Fruit fly (Drosophila melanogaster) whole organism, embryonic: ENCODE measurements around the gene Notum.

ENCODE experiments used
- Ada2b ChIP-seq: fragments of 200-800 bp; sonication (Bioruptor generic); IDR thresholded peaks from 2 replicates; pipeline ENCODE4 v1.3.6; 2022; ENCODE audit warnings: missing biosample characterization, missing genetic modification characterization
- Antp ChIP-seq: fragments of 200-800 bp; sonication (Bioruptor generic); optimal IDR thresholded peaks from 3 replicates; lab custom pipeline; 2016; ENCODE audit warnings: missing biosample characterization, missing genetic modification characterization
- BtbVII ChIP-seq: fragments of 200-800 bp; sonication (Bioruptor generic); optimal IDR thresholded peaks from 3 replicates; lab custom pipeline; 2017; ENCODE audit warnings: missing biosample characterization, mild to moderate bottlenecking, missing genetic modification characterization
- CG10462 ChIP-seq: fragments of 200-800 bp; sonication (Bioruptor generic); optimal IDR thresholded peaks from 2 replicates; lab custom pipeline; 2016; ENCODE audit warnings: missing biosample characterization, missing genetic modification characterization
- CG11085 ChIP-seq: fragments of 200-800 bp; sonication (Bioruptor generic); IDR thresholded peaks from 2 replicates; pipeline ENCODE4 v1.3.6; 2022; ENCODE audit warnings: missing biosample characterization, missing genetic modification characterization
- CG12236 ChIP-seq: fragments of 200-800 bp; sonication (Bioruptor generic); optimal IDR thresholded peaks from 2 replicates; lab custom pipeline; 2016; ENCODE audit warnings: missing biosample characterization, missing genetic modification characterization
- CG12659 ChIP-seq: fragments of 200-800 bp; sonication (Bioruptor generic); optimal IDR thresholded peaks from 3 replicates; lab custom pipeline; 2017; ENCODE audit warnings: mild to moderate bottlenecking, missing biosample characterization, missing genetic modification reagents, missing genetic modification characterization
- CG13894 ChIP-seq: fragments of 200-800 bp; sonication (Bioruptor generic); optimal IDR thresholded peaks from 3 replicates; lab custom pipeline; 2018; ENCODE audit warnings: missing biosample characterization, mild to moderate bottlenecking, missing genetic modification characterization, moderate library complexity
- CG14050 ChIP-seq: fragments of 200-800 bp; sonication (Bioruptor generic); IDR thresholded peaks from 3 replicates; pipeline ENCODE4 v1.3.6; 2022; ENCODE audit warnings: missing biosample characterization, missing genetic modification characterization
- CG14710 ChIP-seq: fragments of 200-800 bp; sonication (Bioruptor generic); optimal IDR thresholded peaks from 3 replicates; lab custom pipeline; 2019; ENCODE audit warnings: missing biosample characterization, mild to moderate bottlenecking, missing genetic modification characterization, moderate library complexity
- CG15601 ChIP-seq: fragments of 200-800 bp; sonication (Bioruptor generic); optimal IDR thresholded peaks from 3 replicates; lab custom pipeline; 2019; ENCODE audit warnings: missing biosample characterization, mild to moderate bottlenecking, missing genetic modification characterization, moderate library complexity
- CG16863 ChIP-seq: fragments of 200-800 bp; sonication (Bioruptor generic); optimal IDR thresholded peaks from 3 replicates; lab custom pipeline; 2016; ENCODE audit warnings: missing biosample characterization, missing genetic modification characterization
- CG17186 ChIP-seq: fragments of 200-800 bp; sonication (Bioruptor generic); optimal IDR thresholded peaks from 3 replicates; lab custom pipeline; 2017; ENCODE audit warnings: missing biosample characterization, missing genetic modification reagents, missing genetic modification characterization
- CG17612 ChIP-seq: fragments of 200-800 bp; sonication (Bioruptor generic); IDR thresholded peaks from 2 replicates; pipeline ENCODE4 v1.3.6; 2022; ENCODE audit warnings: missing biosample characterization, missing genetic modification characterization
- CG17802 ChIP-seq: fragments of 200-800 bp; sonication (Bioruptor generic); optimal IDR thresholded peaks from 2 replicates; lab custom pipeline; 2018; ENCODE audit warnings: missing biosample characterization, mild to moderate bottlenecking, missing genetic modification characterization, moderate library complexity
- CG2889 ChIP-seq: fragments of 200-800 bp; sonication (Bioruptor generic); IDR thresholded peaks from 3 replicates; pipeline ENCODE4 v1.3.6; 2022; ENCODE audit warnings: missing biosample characterization, missing genetic modification characterization
- CG34224 ChIP-seq: fragments of 200-800 bp; sonication (Bioruptor generic); IDR thresholded peaks from 3 replicates; pipeline ENCODE4 v1.3.6; 2022; ENCODE audit warnings: missing biosample characterization, missing genetic modification characterization; ENCODE audit not compliant: partially characterized antibody
- CG4282 ChIP-seq: fragments of 200-800 bp; sonication (Bioruptor generic); optimal IDR thresholded peaks from 2 replicates; lab custom pipeline; 2016; ENCODE audit warnings: missing biosample characterization, missing genetic modification characterization
- CG43689 ChIP-seq: fragments of 200-800 bp; sonication (Bioruptor generic); IDR thresholded peaks from 2 replicates; pipeline ENCODE4 v1.3.6; 2022; ENCODE audit warnings: missing biosample characterization, missing genetic modification characterization
- CG4617 ChIP-seq: fragments of 200-800 bp; sonication (Bioruptor generic); optimal IDR thresholded peaks from 3 replicates; lab custom pipeline; 2016; ENCODE audit warnings: missing biosample characterization, missing genetic modification characterization, borderline replicate concordance
- CG7987 ChIP-seq: fragments of 200-800 bp; sonication (Bioruptor generic); optimal IDR thresholded peaks from 2 replicates; lab custom pipeline; 2018; ENCODE audit warnings: missing biosample characterization, mild to moderate bottlenecking, missing genetic modification characterization, moderate library complexity
- CG8944 ChIP-seq: fragments of 200-800 bp; sonication (Bioruptor generic); optimal IDR thresholded peaks from 3 replicates; lab custom pipeline; 2016; ENCODE audit warnings: missing biosample characterization, missing genetic modification characterization
- Camta ChIP-seq: fragments of 200-800 bp; sonication (Bioruptor generic); optimal IDR thresholded peaks from 2 replicates; lab custom pipeline; 2016; ENCODE audit warnings: missing biosample characterization, missing genetic modification characterization
- Chrac-16 ChIP-seq: fragments of 200-800 bp; sonication (Bioruptor generic); optimal IDR thresholded peaks from 3 replicates; lab custom pipeline; 2016; ENCODE audit warnings: missing biosample characterization, missing genetic modification characterization
- Dll ChIP-seq: fragments of 200-800 bp; sonication (Bioruptor generic); IDR thresholded peaks from 4 replicates; pipeline ENCODE4 v1.3.6; 2022; ENCODE audit warnings: missing biosample characterization, missing genetic modification characterization; ENCODE audit not compliant: partially characterized antibody
- Drgx ChIP-seq: fragments of 200-800 bp; sonication (Bioruptor generic); IDR thresholded peaks from 2 replicates; pipeline ENCODE4 v1.3.6; 2022; ENCODE audit warnings: missing biosample characterization, missing genetic modification characterization
- Ets65A ChIP-seq: fragments of 200-800 bp; sonication (Bioruptor generic); peaks from one replicate; lab custom pipeline; 2016; ENCODE audit warnings: missing biosample characterization, missing genetic modification characterization
- HLH3B ChIP-seq: fragments of 200-800 bp; sonication (Bioruptor generic); IDR thresholded peaks from 2 replicates; pipeline ENCODE4 v1.3.6; 2022; ENCODE audit warnings: missing biosample characterization, missing genetic modification characterization
- Lhr ChIP-seq: fragments of 200-800 bp; sonication (Bioruptor generic); optimal IDR thresholded peaks from 3 replicates; lab custom pipeline; 2017; ENCODE audit warnings: mild to moderate bottlenecking, missing biosample characterization, missing genetic modification reagents, missing genetic modification characterization
- Mes4 ChIP-seq: fragments of 200-800 bp; sonication (Bioruptor generic); optimal IDR thresholded peaks from 2 replicates; lab custom pipeline; 2016; ENCODE audit warnings: missing biosample characterization, missing genetic modification characterization
- Myb ChIP-seq: fragments of 200-800 bp; sonication (Bioruptor generic); optimal IDR thresholded peaks from 2 replicates; lab custom pipeline; 2016; ENCODE audit warnings: missing biosample characterization, missing genetic modification characterization
- Side ChIP-seq: fragments of 200-800 bp; sonication (Bioruptor generic); optimal IDR thresholded peaks from 2 replicates; lab custom pipeline; 2016; ENCODE audit warnings: missing biosample characterization, missing genetic modification characterization
- Sry-δ ChIP-seq: fragments of 200-800 bp; sonication (Bioruptor generic); optimal IDR thresholded peaks from 2 replicates; lab custom pipeline; 2016; ENCODE audit warnings: missing biosample characterization, missing genetic modification characterization
- Usf ChIP-seq: fragments of 200-800 bp; sonication (Bioruptor generic); optimal IDR thresholded peaks from 2 replicates; lab custom pipeline; 2017; ENCODE audit warnings: missing genotype, missing biosample characterization, missing genetic modification characterization
- ash1 ChIP-seq: fragments of 200-800 bp; sonication (Bioruptor generic); optimal IDR thresholded peaks from 2 replicates; lab custom pipeline; 2018; ENCODE audit warnings: missing biosample characterization, mild to moderate bottlenecking, missing genetic modification characterization
- bsh ChIP-seq, 2 experiments: fragments of 200-800 bp; sonication (Bioruptor generic); optimal IDR thresholded peaks; 2 replicates each; lab custom pipeline; 2017 to 2018; ENCODE audit warnings: mild to moderate bottlenecking in 2 of 2, missing biosample characterization in 2 of 2, missing genetic modification characterization in 2 of 2, moderate library complexity in 1 of 2
- emc ChIP-seq: fragments of 200-800 bp; sonication (Bioruptor generic); optimal IDR thresholded peaks from 2 replicates; lab custom pipeline; 2016; ENCODE audit warnings: missing biosample characterization, missing genetic modification characterization
- fd64A ChIP-seq: fragments of 200-800 bp; sonication (Bioruptor generic); optimal IDR thresholded peaks from 3 replicates; lab custom pipeline; 2018; ENCODE audit warnings: missing biosample characterization, mild to moderate bottlenecking, missing genetic modification characterization
- ham ChIP-seq: fragments of 200-800 bp; sonication (Bioruptor generic); IDR thresholded peaks from 2 replicates; pipeline ENCODE4 v1.3.6; 2022; ENCODE audit warnings: missing biosample characterization, missing genetic modification characterization
- jing ChIP-seq: fragments of 200-800 bp; sonication (Bioruptor generic); optimal IDR thresholded peaks from 2 replicates; lab custom pipeline; 2018; ENCODE audit warnings: missing biosample characterization, mild to moderate bottlenecking, missing genetic modification characterization
- klu ChIP-seq: fragments of 200-800 bp; sonication (Bioruptor generic); IDR thresholded peaks from 2 replicates; pipeline ENCODE4 v1.3.6; 2022; ENCODE audit warnings: missing biosample characterization, missing genetic modification characterization
- maf-S ChIP-seq: fragments of 200-800 bp; sonication (Bioruptor generic); optimal IDR thresholded peaks from 2 replicates; lab custom pipeline; 2016; ENCODE audit warnings: missing biosample characterization, missing genetic modification characterization
- otp ChIP-seq: fragments of 200-800 bp; sonication (Bioruptor generic); IDR thresholded peaks from 3 replicates; pipeline ENCODE4, ENCODE4 v1.3.6; 2022; ENCODE audit warnings: missing biosample characterization, missing genetic modification characterization
- pita ChIP-seq: fragments of 200-800 bp; sonication (Bioruptor generic); optimal IDR thresholded peaks from 2 replicates; lab custom pipeline; 2017; ENCODE audit warnings: missing biosample characterization, mild to moderate bottlenecking, missing genetic modification characterization
- psq ChIP-seq: fragments of 200-800 bp; sonication (Bioruptor generic); optimal IDR thresholded peaks from 2 replicates; lab custom pipeline; 2017; ENCODE audit warnings: missing biosample characterization, missing genetic modification characterization
- slou ChIP-seq: fragments of 200-800 bp; sonication (Bioruptor generic); optimal IDR thresholded peaks from 3 replicates; lab custom pipeline; 2016; ENCODE audit warnings: missing biosample characterization, missing genetic modification characterization
- so ChIP-seq: fragments of 200-800 bp; sonication (Bioruptor generic); IDR thresholded peaks from 3 replicates; pipeline ENCODE4 v1.3.6; 2022; ENCODE audit warnings: missing biosample characterization, missing genetic modification characterization
- sob ChIP-seq: fragments of 200-800 bp; sonication (Bioruptor generic); IDR thresholded peaks from 2 replicates; pipeline ENCODE4 v1.3.6; 2022; ENCODE audit warnings: missing biosample characterization, missing genetic modification characterization
- tio ChIP-seq: fragments of 200-800 bp; sonication (Bioruptor generic); optimal IDR thresholded peaks from 2 replicates; lab custom pipeline; 2017; ENCODE audit warnings: missing biosample characterization, missing genetic modification characterization, inconsistent platforms
- unpg ChIP-seq: fragments of 200-800 bp; sonication (Bioruptor generic); optimal IDR thresholded peaks from 3 replicates; lab custom pipeline; 2018; ENCODE audit warnings: missing biosample characterization, mild to moderate bottlenecking, missing genetic modification characterization, moderate library complexity
- zfh2 ChIP-seq: fragments of 200-800 bp; sonication (Bioruptor generic); optimal IDR thresholded peaks from 2 replicates; lab custom pipeline; 2016; ENCODE audit warnings: missing biosample characterization, missing genetic modification characterization

Gene Notum

dm6 chr3L:16045831-16046336 is 22.6 kb downstream of the Notum start (continued):
- TF ChIP-seq otp (GFP tag; lab: Robert Waterston, UW), result peak; percentile 85
- peak; percentile 86 for TF ChIP-seq BtbVII (GFP tag; lab: Kevin White, UChicago)
- peak; percentile 89 for TF ChIP-seq CG16863 (GFP tag; lab: Kevin White, UChicago)
- peak; percentile 53 for TF ChIP-seq Sry-δ
- TF ChIP-seq tio (GFP tag; lab: Kevin White, UChicago), result peak; percentile 76
- TF ChIP-seq ash1 (GFP tag; lab: Kevin White, UChicago), result peak; percentile 49
- peak; percentile 78 for TF ChIP-seq jing (GFP tag; lab: Kevin White, UChicago)
- TF ChIP-seq CG43689 (GFP tag; lab: Robert Waterston, UW), result peak; percentile 70
- TF ChIP-seq CG7987 (GFP tag; lab: Kevin White, UChicago), result peak; percentile 72
- TF ChIP-seq Ets65A (GFP tag; lab: Kevin White, UChicago), result peak; percentile 95
- peak; percentile 93 for TF ChIP-seq sob
- peak; percentile 81 for TF ChIP-seq CG11085
- peak; percentile 72 for TF ChIP-seq Antp
- TF ChIP-seq ham (GFP tag; lab: Robert Waterston, UW), result peak; percentile 45; the same call in 1 of the 2 replicates
- peak; percentile 93 for TF ChIP-seq CG15601 (tag; lab: Kevin White, UChicago)
- peak; percentile 78 to 96 for TF ChIP-seq bsh (GFP tag; optimal IDR thresholded peaks at IDR 0.05; lab: Kevin White, UChicago)
- TF ChIP-seq CG4282 (GFP tag; lab: Kevin White, UChicago), result peak; percentile 78
- peak; percentile 91 for TF ChIP-seq Side (GFP tag; lab: Kevin White, UChicago)
- TF ChIP-seq CG13894 (tag; lab: Kevin White, UChicago), result peak; percentile 94
- peak; percentile 75; the same call in 2 of the 3 replicates for TF ChIP-seq CG2889 (GFP tag; lab: Robert Waterston, UW)
- TF ChIP-seq Lhr (GFP tag; lab: Kevin White, UChicago), result peak; percentile 67
- no peak for TF ChIP-seq Dll (GFP tag; lab: Robert Waterston, UW)
- peak; percentile 97 for TF ChIP-seq unpg (GFP tag; lab: Kevin White, UChicago)
- TF ChIP-seq CG17186 (GFP tag; lab: Kevin White, UChicago), result peak; percentile 68
- peak; percentile 61 for TF ChIP-seq slou (GFP tag; lab: Kevin White, UChicago)
- TF ChIP-seq CG12236 (GFP tag; lab: Kevin White, UChicago), result peak; percentile 86
- peak; percentile 72 for TF ChIP-seq fd64A
- TF ChIP-seq Camta (GFP tag; lab: Kevin White, UChicago), result peak; percentile 87
- peak; percentile 63 for TF ChIP-seq psq (GFP tag; lab: Kevin White, UChicago)
- peak; percentile 78 for TF ChIP-seq klu (GFP tag; lab: Robert Waterston, UW)
- peak; percentile 90 for TF ChIP-seq CG14710 (tag; lab: Kevin White, UChicago)
- peak; percentile 73 for TF ChIP-seq Myb (GFP tag; lab: Kevin White, UChicago)
- TF ChIP-seq CG34224, result no peak
- peak; percentile 90 for TF ChIP-seq HLH3B (GFP tag; lab: Robert Waterston, UW)
- peak; percentile 82 for TF ChIP-seq CG8944 (GFP tag; lab: Kevin White, UChicago)
- TF ChIP-seq Drgx, result peak; percentile 97
- peak; percentile 78 for TF ChIP-seq emc (GFP tag; lab: Kevin White, UChicago)
- peak; percentile 57 for TF ChIP-seq CG4617 (GFP tag; lab: Kevin White, UChicago)
- TF ChIP-seq CG10462 (GFP tag; lab: Kevin White, UChicago), result peak; percentile 86
- TF ChIP-seq Usf (GFP tag; lab: Kevin White, UChicago), result peak; percentile 76
- peak; percentile 91 for TF ChIP-seq maf-S
- TF ChIP-seq CG17612 (GFP tag; lab: Robert Waterston, UW), result peak; percentile 36; the same call in 1 of the 2 replicates
- peak; percentile 10 for TF ChIP-seq CG17802
- no peak for TF ChIP-seq pita (GFP tag; lab: Kevin White, UChicago)
- peak; percentile 96 for TF ChIP-seq CG12659 (GFP tag; lab: Kevin White, UChicago)
- peak; percentile 85 for TF ChIP-seq zfh2 (GFP tag; lab: Kevin White, UChicago)
- TF ChIP-seq so (GFP tag; lab: Robert Waterston, UW), result peak; percentile 92
- TF ChIP-seq CG14050 (GFP tag; lab: Robert Waterston, UW), result peak; percentile 89
- TF ChIP-seq Mes4 (GFP tag; lab: Kevin White, UChicago), result peak; percentile 80
- TF ChIP-seq Chrac-16 (GFP tag; lab: Kevin White, UChicago), result peak; percentile 89
- peak; percentile 87 for TF ChIP-seq Ada2b (GFP tag; lab: Robert Waterston, UW)
